Fruit fly (Drosophila melanogaster) whole organism: ENCODE results near the gene CG14662.

ENCODE experiments used
- CG8478 ChIP-seq: fragments of >200 bp; optimal IDR thresholded peaks from 2 replicates; lab custom pipeline; 2018; ENCODE audit warnings: inconsistent platforms
- Dll ChIP-seq: fragments of >200 bp; optimal IDR thresholded peaks from 2 replicates; lab custom pipeline; 2017
- EcR ChIP-seq, 2 experiments: fragments of >200 bp; optimal IDR thresholded peaks; 2 replicates each; lab custom pipeline; 2017; ENCODE audit warnings: missing biosample characterization in 2 of 2, missing genetic modification characterization in 2 of 2, missing genetic modification reagents in 2 of 2
- pan ChIP-seq: fragments of >200 bp; optimal IDR thresholded peaks from 2 replicates; lab custom pipeline; 2017
- psq ChIP-seq: fragments of >200 bp; optimal IDR thresholded peaks from 2 replicates; lab custom pipeline; 2017
- usp ChIP-seq: fragments of >200 bp; optimal IDR thresholded peaks from 2 replicates; lab custom pipeline; 2017; ENCODE audit warnings: missing biosample characterization, missing genetic modification characterization, mixed read lengths

CG14662 gene

dm6 chr3R:4974514-4975314 is 9.3 kb downstream of the CG14662 start:
- TF ChIP-seq Dll = no peak
- no peak for TF ChIP-seq pan (lab: Kevin White, UChicago)
- no peak for TF ChIP-seq CG8478 (lab: Kevin White, UChicago)
- no peak for TF ChIP-seq EcR (GFP tag; optimal IDR thresholded peaks at IDR 0.05; lab: Kevin White, UChicago)
- no peak for TF ChIP-seq psq (lab: Kevin White, UChicago)
- no peak for TF ChIP-seq usp (GFP tag; lab: Kevin White, UChicago)

- no peak for TF ChIP-seq Dll
- no peak for TF ChIP-seq EcR (GFP tag; optimal IDR thresholded peaks at IDR 0.05; lab: Kevin White, UChicago)
- no peak for TF ChIP-seq psq (lab: Kevin White, UChicago)
- no peak for TF ChIP-seq pan (lab: Kevin White, UChicago)
- TF ChIP-seq CG8478 (lab: Kevin White, UChicago) = no peak
- no peak for TF ChIP-seq usp (GFP tag; lab: Kevin White, UChicago)
Observed at dm6 chr3R:4973762-4974369, 10.2 kb downstream of the CG14662 start.

dm6 chr3R:4972961-4973595 is 11.0 kb downstream of the CG14662 start:
- no peak for TF ChIP-seq Dll
- TF ChIP-seq pan (lab: Kevin White, UChicago) = no peak
- no peak for TF ChIP-seq CG8478 (lab: Kevin White, UChicago)
- TF ChIP-seq EcR (GFP tag; optimal IDR thresholded peaks at IDR 0.05; lab: Kevin White, UChicago) = no peak
- TF ChIP-seq psq (lab: Kevin White, UChicago) = no peak
- no peak for TF ChIP-seq usp (GFP tag; lab: Kevin White, UChicago)

dm6 chr3R:4970415-4971140 is 13.5 kb downstream of the CG14662 start:
- TF ChIP-seq psq (lab: Kevin White, UChicago) (no peak), usp (GFP tag; lab: Kevin White, UChicago) (no peak), Dll (no peak), EcR (GFP tag; optimal IDR thresholded peaks at IDR 0.05; lab: Kevin White, UChicago) (no peak)

dm6 chr3R:4969199-4969778 is 14.7 kb downstream of the CG14662 start:
- no peak for TF ChIP-seq EcR (GFP tag; optimal IDR thresholded peaks at IDR 0.05; lab: Kevin White, UChicago)
- no peak for TF ChIP-seq CG8478 (lab: Kevin White, UChicago)
- TF ChIP-seq psq (lab: Kevin White, UChicago) = no peak
- no peak for TF ChIP-seq Dll
- no peak for TF ChIP-seq usp (GFP tag; lab: Kevin White, UChicago)

dm6 chr3R:4967281-4967680 is 16.8 kb downstream of the CG14662 start:
- TF ChIP-seq pan (lab: Kevin White, UChicago) = no peak
- TF ChIP-seq EcR (GFP tag; optimal IDR thresholded peaks at IDR 0.05; lab: Kevin White, UChicago) = no peak
- TF ChIP-seq psq (lab: Kevin White, UChicago) = no peak
- no peak for TF ChIP-seq Dll

dm6 chr3R:4966246-4966937 is 17.6 kb downstream of the CG14662 start:
- TF ChIP-seq usp (GFP tag; lab: Kevin White, UChicago) (no peak), Dll (no peak), CG8478 (lab: Kevin White, UChicago) (no peak), EcR (GFP tag; optimal IDR thresholded peaks at IDR 0.05; lab: Kevin White, UChicago) (no peak), pan (lab: Kevin White, UChicago) (no peak), psq (lab: Kevin White, UChicago) (no peak)

- TF ChIP-seq Dll = no peak
- TF ChIP-seq CG8478 (lab: Kevin White, UChicago) = no peak
- no peak for TF ChIP-seq psq (lab: Kevin White, UChicago)
- TF ChIP-seq EcR (GFP tag; optimal IDR thresholded peaks at IDR 0.05; lab: Kevin White, UChicago) = no peak
Observed at dm6 chr3R:4965145-4965544, 18.9 kb downstream of the CG14662 start, which contains the start of gene Jhbp1. Gene Jhbp1 (plus strand): TSS chr3R:4965445.

dm6 chr3R:4963917-4964316 is 20.1 kb downstream of the CG14662 start:
- no peak for TF ChIP-seq EcR (GFP tag; optimal IDR thresholded peaks at IDR 0.05; lab: Kevin White, UChicago)
- no peak for TF ChIP-seq psq (lab: Kevin White, UChicago)
- TF ChIP-seq Dll = no peak
- no peak for TF ChIP-seq usp (GFP tag; lab: Kevin White, UChicago)
- no peak for TF ChIP-seq pan (lab: Kevin White, UChicago)
- no peak for TF ChIP-seq CG8478 (lab: Kevin White, UChicago)

- no peak for TF ChIP-seq usp (GFP tag; lab: Kevin White, UChicago)
- no peak for TF ChIP-seq pan (lab: Kevin White, UChicago)
Observed at dm6 chr3R:4963370-4963769, 20.7 kb downstream of the CG14662 start.
